Worm (Caenorhabditis elegans): ENCODE results near the gene lec-5.
"Not testable (repeated sequence)": the region's sequence is repeated elsewhere in the genome, so short reads cannot be mapped to it uniquely, and the experiment has no call there.

Gene lec-5

DNA sequence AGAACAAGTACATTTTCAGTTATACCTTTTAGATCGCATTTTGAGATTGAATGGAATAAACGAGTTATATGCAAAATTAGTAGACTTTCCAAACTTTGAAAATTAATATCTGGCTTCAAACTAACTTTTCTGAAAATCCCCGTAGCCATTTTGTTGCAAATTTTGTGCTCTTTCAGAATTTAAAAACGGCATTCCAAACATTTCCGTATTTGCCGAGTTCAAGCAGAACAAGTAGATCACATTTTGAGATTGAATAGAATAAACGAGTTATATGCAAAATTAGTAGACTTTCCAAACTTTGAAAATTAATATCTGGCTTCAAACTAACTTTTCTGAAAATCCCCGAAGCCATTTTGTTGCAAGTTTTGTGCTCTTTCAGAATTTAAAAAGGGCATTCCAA lies 35.6 kb upstream of the lec-5 start, which contains the start of gene F55C12.2:
Gene F55C12.2 (plus strand): TSS at position 301 of the 400 bp plus-strand sequence.
- not testable (repeated sequence) for TF ChIP-seq hmg-1.2 (GFP tag; IDR thresholded peaks at IDR 0.05); F23B12.7 (tag; optimal IDR thresholded peaks at IDR 0.05; ENCODE audit: insufficient read depth); ceh-58 (GFP tag; IDR thresholded peaks at IDR 0.05)

DNA sequence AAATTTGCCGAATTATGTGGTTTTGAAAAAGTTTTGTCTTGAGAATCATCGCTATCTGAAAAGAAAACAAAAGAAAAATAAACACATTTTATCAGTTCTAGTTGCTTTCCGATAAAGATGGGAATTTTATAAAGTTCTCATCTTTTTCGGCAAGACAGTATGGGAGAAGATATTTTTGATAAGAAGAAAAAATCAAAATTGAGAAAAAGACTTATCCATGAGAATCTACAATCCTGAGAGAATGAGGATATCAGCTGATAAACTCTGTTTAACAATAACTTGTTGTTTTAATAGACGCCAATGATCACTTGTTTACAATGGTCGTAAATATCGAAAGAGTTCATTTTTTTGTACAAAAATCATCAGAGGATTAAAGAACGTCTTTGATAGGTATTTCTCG lies 35.1 kb upstream of the lec-5 start, which contains the start of gene F55C12.6:
Gene F55C12.6 (minus strand): TSS at position 101 of the 400 bp plus-strand sequence.
- TF ChIP-seq die-1 (tag; optimal IDR thresholded peaks at IDR 0.05) (no peak), F57C9.4 (tag; optimal IDR thresholded peaks at IDR 0.05) (no peak), bed-1 (GFP tag; IDR thresholded peaks at IDR 0.05) (no peak), F33H1.4 (GFP tag; IDR thresholded peaks at IDR 0.05) (no peak), F10E7.11 (tag; optimal IDR thresholded peaks at IDR 0.05) (no peak), hsf-1 (GFP tag; IDR thresholded peaks at IDR 0.05) (no peak), dox-1 (GFP tag; IDR thresholded peaks at IDR 0.05) (no peak), hmg-20 (GFP tag; IDR thresholded peaks at IDR 0.05) (no peak), unc-62 (GFP tag; optimal IDR thresholded peaks at IDR 0.05) (no peak), B0336.3 (GFP tag; IDR thresholded peaks at IDR 0.05) (no peak), athp-1 (tag; optimal IDR thresholded peaks at IDR 0.05) (no peak), let-607 (tag; optimal IDR thresholded peaks at IDR 0.05) (no peak), F39B2.1 (GFP tag; IDR thresholded peaks at IDR 0.05) (no peak), efl-1 (GFP tag; optimal IDR thresholded peaks at IDR 0.05) (no peak), hrde-1 (tag; optimal IDR thresholded peaks at IDR 0.05; ENCODE audit: borderline replicate concordance) (no peak), mel-28 (tag; optimal IDR thresholded peaks at IDR 0.05; ENCODE audit: borderline replicate concordance) (no peak), nhr-120 (GFP tag; IDR thresholded peaks at IDR 0.05) (no peak), pbrm-1 (GFP tag; IDR thresholded peaks at IDR 0.05) (no peak), rpc-1 (optimal IDR thresholded peaks at IDR 0.05) (no peak), rpc-1 (tag; optimal IDR thresholded peaks at IDR 0.05) (no peak), ztf-28 (GFP tag; IDR thresholded peaks at IDR 0.05) (no peak)

DNA sequence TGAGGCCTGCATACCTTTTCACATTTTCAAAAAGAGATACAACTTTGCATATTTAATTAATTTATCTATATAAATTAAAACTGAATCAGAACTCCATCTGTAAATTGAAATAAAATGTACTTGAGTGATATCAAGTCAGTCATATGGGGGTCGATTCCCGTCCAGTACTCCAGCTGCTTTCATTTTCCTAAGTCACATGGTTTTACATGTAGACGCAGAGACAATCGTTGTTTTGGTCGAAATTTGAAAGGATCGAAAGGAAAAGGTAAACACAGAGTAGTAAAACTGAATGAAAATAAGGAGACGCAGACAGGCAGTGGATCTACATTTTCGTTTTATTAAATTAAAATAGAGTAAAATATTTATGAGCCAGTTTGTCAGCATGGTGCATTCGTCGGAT lies 33.2 kb upstream of the lec-5 start:
- no peak for TF ChIP-seq zim-3 (tag; optimal IDR thresholded peaks at IDR 0.05)
- TF ChIP-seq pha-4 (tag; optimal IDR thresholded peaks at IDR 0.05) = peak; percentile 26

DNA sequence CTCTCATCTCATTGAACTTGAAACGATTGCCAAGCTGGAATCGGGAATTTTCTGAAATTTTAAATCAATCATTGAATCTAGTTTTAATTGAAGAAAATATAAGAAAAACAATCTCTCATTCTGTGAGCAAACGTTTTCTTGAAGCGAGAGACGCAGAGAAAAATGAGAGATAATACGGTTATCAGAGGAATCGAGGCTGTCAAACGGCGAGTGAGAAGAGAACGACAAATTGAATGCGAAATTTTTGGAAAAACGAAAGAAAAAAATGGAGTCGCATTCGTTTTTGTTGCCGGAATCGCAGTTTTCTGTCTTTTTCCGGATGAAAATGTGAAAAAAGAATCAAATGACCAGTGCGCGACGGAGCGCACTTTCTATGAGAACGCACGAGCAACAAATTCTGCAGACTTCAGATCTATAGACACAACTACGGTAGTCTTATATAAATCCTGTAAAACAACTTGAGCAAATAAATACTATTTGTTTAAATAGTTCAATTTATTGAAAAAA lies 32.7 kb upstream of the lec-5 start, which contains the start of gene tex-2:
Gene tex-2 (minus strand): TSS at position 51 of the 507 bp plus-strand sequence.
- TF ChIP-seq lsy-27 (tag; optimal IDR thresholded peaks at IDR 0.05; ENCODE audit: borderline replicate concordance, insufficient read depth) (peak; percentile 14), mes-4 (tag; optimal IDR thresholded peaks at IDR 0.05) (no peak), tbp1 (GFP tag; optimal IDR thresholded peaks at IDR 0.05) (peak; percentile 11), madf-10 (tag; optimal IDR thresholded peaks at IDR 0.05) (no peak), nhr-80 (tag; optimal IDR thresholded peaks at IDR 0.05) (peak; percentile 84), let-607 (tag; optimal IDR thresholded peaks at IDR 0.05) (peak in 1 of 2 experiments; percentile 12), pbrm-1 (GFP tag; IDR thresholded peaks at IDR 0.05) (peak; percentile 47; the same call in 1 of the 2 replicates), ceh-100 (GFP tag; IDR thresholded peaks at IDR 0.05) (peak; percentile 94), zfh-2 (GFP tag; conservative IDR thresholded peaks at IDR 0.05) (peak; percentile 33; the same call in 1 of the 2 replicates), Y53G8AR.9 (GFP tag; conservative IDR thresholded peaks at IDR 0.05) (no peak), dox-1 (GFP tag; IDR thresholded peaks at IDR 0.05) (peak; percentile 70), akir-1 (GFP tag; optimal IDR thresholded peaks at IDR 0.05) (no peak), D2030.7 (GFP tag; IDR thresholded peaks at IDR 0.05) (peak; percentile 39; the same call in 1 of the 2 replicates), lsl-1 (GFP tag; optimal IDR thresholded peaks at IDR 0.05) (peak; percentile 15), K12H6.12 (tag; optimal IDR thresholded peaks at IDR 0.05) (no peak), snpc-4 (GFP tag; optimal IDR thresholded peaks at IDR 0.05) (no peak), snpc-4 (tag; optimal IDR thresholded peaks at IDR 0.05) (peak in 1 of 4 experiments; percentile 51), lin-54 (GFP tag; optimal IDR thresholded peaks at IDR 0.05) (peak; percentile 20), mcd-1 (GFP tag; IDR thresholded peaks at IDR 0.05) (peak; percentile 85), F23B12.7 (tag; optimal IDR thresholded peaks at IDR 0.05; ENCODE audit: insufficient read depth) (peak; percentile 48), hmg-1.2 (GFP tag; IDR thresholded peaks at IDR 0.05) (peak; percentile 70; the same call in 1 of the 2 replicates)
